Fruit fly (Drosophila melanogaster) whole organism, embryonic: ENCODE data around the gene Nsun5.

Source experiments
- Aef1 ChIP-seq: fragments of 200-800 bp; sonication (Bioruptor generic); IDR thresholded peaks from 3 replicates; pipeline ENCODE4 v1.3.6; 2022; ENCODE audit warnings: missing biosample characterization, missing genetic modification characterization
- Antp ChIP-seq: fragments of 200-800 bp; sonication (Bioruptor generic); optimal IDR thresholded peaks from 3 replicates; lab custom pipeline; 2016; ENCODE audit warnings: missing biosample characterization, missing genetic modification characterization
- Bgb ChIP-seq: fragments of 200-800 bp; sonication (Bioruptor generic); IDR thresholded peaks from 2 replicates; pipeline ENCODE4 v1.3.6; 2022; ENCODE audit warnings: missing biosample characterization, missing genetic modification characterization; ENCODE audit not compliant: partially characterized antibody
- BtbVII ChIP-seq: fragments of 200-800 bp; sonication (Bioruptor generic); optimal IDR thresholded peaks from 3 replicates; lab custom pipeline; 2017; ENCODE audit warnings: missing biosample characterization, mild to moderate bottlenecking, missing genetic modification characterization
- CG11085 ChIP-seq: fragments of 200-800 bp; sonication (Bioruptor generic); IDR thresholded peaks from 2 replicates; pipeline ENCODE4 v1.3.6; 2022; ENCODE audit warnings: missing biosample characterization, missing genetic modification characterization
- CG13287 ChIP-seq: fragments of 200-800 bp; sonication (Bioruptor generic); IDR thresholded peaks from 2 replicates; pipeline ENCODE4 v1.3.6; 2022; ENCODE audit warnings: missing biosample characterization, missing genetic modification characterization; ENCODE audit not compliant: partially characterized antibody
- CG13775 ChIP-seq: fragments of 200-800 bp; sonication (Bioruptor generic); optimal IDR thresholded peaks from 3 replicates; lab custom pipeline; 2017; ENCODE audit warnings: missing biosample characterization, mild to moderate bottlenecking, missing genetic modification characterization
- CG15073 ChIP-seq: fragments of 200-800 bp; sonication (Bioruptor generic); optimal IDR thresholded peaks from 2 replicates; lab custom pipeline; 2016; ENCODE audit warnings: missing biosample characterization, missing genetic modification characterization
- CG15696 ChIP-seq: fragments of 200-800 bp; sonication (Bioruptor generic); optimal IDR thresholded peaks from 2 replicates; lab custom pipeline; 2019; ENCODE audit warnings: missing biosample characterization, mild to moderate bottlenecking, missing genetic modification characterization, moderate library complexity
- CG1603 ChIP-seq: fragments of 200-800 bp; sonication (Bioruptor generic); optimal IDR thresholded peaks from 2 replicates; lab custom pipeline; 2019; ENCODE audit warnings: missing biosample characterization, mild to moderate bottlenecking, missing genetic modification characterization, moderate library complexity
- CG1647 ChIP-seq: fragments of 200-800 bp; sonication (Bioruptor generic); optimal IDR thresholded peaks from 3 replicates; lab custom pipeline; 2016; ENCODE audit warnings: missing biosample characterization, missing genetic modification characterization
- CG17361 ChIP-seq: fragments of 200-800 bp; sonication (Bioruptor generic); IDR thresholded peaks from 3 replicates; pipeline ENCODE4 v1.3.6; 2022; ENCODE audit warnings: missing biosample characterization, missing genetic modification characterization
- CG17912 ChIP-seq: fragments of 200-800 bp; sonication (Bioruptor generic); optimal IDR thresholded peaks from 2 replicates; lab custom pipeline; 2018; ENCODE audit warnings: missing biosample characterization, mild to moderate bottlenecking, missing genetic modification characterization
- CG2199 ChIP-seq: fragments of 200-800 bp; sonication (Bioruptor generic); IDR thresholded peaks from 3 replicates; pipeline ENCODE4 v1.3.6; 2022; ENCODE audit warnings: missing biosample characterization, missing genetic modification characterization
- CG30403 ChIP-seq: fragments of 200-800 bp; sonication (Bioruptor generic); optimal IDR thresholded peaks from 3 replicates; lab custom pipeline; 2016; ENCODE audit warnings: missing biosample characterization, missing genetic modification characterization
- CG30431 ChIP-seq: fragments of 200-800 bp; sonication (Bioruptor generic); optimal IDR thresholded peaks from 2 replicates; lab custom pipeline; 2017; ENCODE audit warnings: missing biosample characterization, missing genetic modification characterization
- CG32532 ChIP-seq: fragments of 200-800 bp; sonication (Bioruptor generic); IDR thresholded peaks from 2 replicates; pipeline ENCODE4 v1.3.6; 2022; ENCODE audit warnings: missing biosample characterization, missing genetic modification characterization
- CG33557 ChIP-seq: fragments of 200-800 bp; sonication (Bioruptor generic); optimal IDR thresholded peaks from 2 replicates; lab custom pipeline; 2019; ENCODE audit warnings: missing biosample characterization, mild to moderate bottlenecking, missing genetic modification characterization, moderate library complexity
- CG34224 ChIP-seq: fragments of 200-800 bp; sonication (Bioruptor generic); IDR thresholded peaks from 3 replicates; pipeline ENCODE4 v1.3.6; 2022; ENCODE audit warnings: missing biosample characterization, missing genetic modification characterization; ENCODE audit not compliant: partially characterized antibody
- CG34422 ChIP-seq: fragments of 200-800 bp; sonication (Bioruptor generic); IDR thresholded peaks from 3 replicates; pipeline ENCODE4 v1.3.6; 2022; ENCODE audit warnings: missing biosample characterization, missing genetic modification characterization
- CG4424 ChIP-seq: fragments of 200-800 bp; sonication (Bioruptor generic); optimal IDR thresholded peaks from 3 replicates; lab custom pipeline; 2016; ENCODE audit warnings: missing biosample characterization, missing genetic modification characterization
- CG4730 ChIP-seq: fragments of 200-800 bp; sonication (Bioruptor generic); IDR thresholded peaks from 2 replicates; pipeline ENCODE4 v1.3.6; 2022; ENCODE audit warnings: missing biosample characterization, missing genetic modification characterization
- CG6683 ChIP-seq: fragments of 200-800 bp; sonication (Bioruptor generic); optimal IDR thresholded peaks from 2 replicates; lab custom pipeline; 2017; ENCODE audit warnings: missing biosample characterization, mild to moderate bottlenecking, missing genetic modification characterization, missing genetic modification reagents
- CG8944 ChIP-seq: fragments of 200-800 bp; sonication (Bioruptor generic); optimal IDR thresholded peaks from 3 replicates; lab custom pipeline; 2016; ENCODE audit warnings: missing biosample characterization, missing genetic modification characterization
- GATAe ChIP-seq: fragments of 200-800 bp; sonication (Bioruptor generic); conservative IDR thresholded peaks from 2 replicates; pipeline ENCODE4 v1.3.6; 2022; ENCODE audit warnings: missing biosample characterization, missing genetic modification characterization
- Mad ChIP-seq: fragments of 200-800 bp; sonication (Bioruptor generic); optimal IDR thresholded peaks from 2 replicates; lab custom pipeline; 2016; ENCODE audit warnings: missing biosample characterization, missing genetic modification characterization
- Max ChIP-seq: fragments of 200-800 bp; sonication (Bioruptor generic); optimal IDR thresholded peaks from 2 replicates; lab custom pipeline; 2016; ENCODE audit warnings: missing biosample characterization, mild to moderate bottlenecking, missing genetic modification characterization
- Ptx1 ChIP-seq: fragments of 200-800 bp; sonication (Bioruptor generic); IDR thresholded peaks from 2 replicates; pipeline ENCODE4 v1.3.6; 2022; ENCODE audit warnings: missing biosample characterization, missing genetic modification characterization
- Side ChIP-seq: fragments of 200-800 bp; sonication (Bioruptor generic); optimal IDR thresholded peaks from 2 replicates; lab custom pipeline; 2016; ENCODE audit warnings: missing biosample characterization, missing genetic modification characterization
- Usf ChIP-seq: fragments of 200-800 bp; sonication (Bioruptor generic); optimal IDR thresholded peaks from 2 replicates; lab custom pipeline; 2017; ENCODE audit warnings: missing genotype, missing biosample characterization, missing genetic modification characterization
- Xrp1 ChIP-seq: fragments of 200-800 bp; sonication (Bioruptor generic); IDR thresholded peaks from 2 replicates; pipeline ENCODE4 v1.3.6; 2022; ENCODE audit warnings: missing biosample characterization, missing genetic modification characterization
- abd-A ChIP-seq: fragments of 200-800 bp; sonication (Bioruptor generic); optimal IDR thresholded peaks from 3 replicates; lab custom pipeline; 2019; ENCODE audit warnings: missing biosample characterization, mild to moderate bottlenecking, missing genetic modification characterization, moderate library complexity
- az2 ChIP-seq: fragments of 200-800 bp; sonication (Bioruptor generic); optimal IDR thresholded peaks from 3 replicates; lab custom pipeline; 2016; ENCODE audit warnings: missing biosample characterization, missing genetic modification characterization
- bcd ChIP-seq: fragments of 200-800 bp; sonication (Bioruptor generic); optimal IDR thresholded peaks from 2 replicates; lab custom pipeline; 2017; ENCODE audit warnings: missing biosample characterization, mild to moderate bottlenecking, missing genetic modification characterization
- cato ChIP-seq: fragments of 200-800 bp; sonication (Bioruptor generic); optimal IDR thresholded peaks from 2 replicates; lab custom pipeline; 2016; ENCODE audit warnings: missing biosample characterization, missing genetic modification characterization, borderline replicate concordance
- exex ChIP-seq: fragments of 200-800 bp; sonication (Bioruptor generic); optimal IDR thresholded peaks from 4 replicates; lab custom pipeline; 2018; ENCODE audit warnings: missing biosample characterization, mild to moderate bottlenecking, missing genetic modification characterization, moderate library complexity
- gfzf ChIP-seq: fragments of 200-800 bp; sonication (Bioruptor generic); optimal IDR thresholded peaks from 2 replicates; lab custom pipeline; 2016; ENCODE audit warnings: missing biosample characterization, mild to moderate bottlenecking, missing genetic modification characterization, moderate library complexity
- hth ChIP-seq: fragments of >200 bp; optimal IDR thresholded peaks from 2 replicates; lab custom pipeline; 2017; ENCODE audit warnings: inconsistent platforms
- kni ChIP-seq: fragments of 200-800 bp; sonication (Bioruptor generic); optimal IDR thresholded peaks from 3 replicates; lab custom pipeline; 2017; ENCODE audit warnings: mild to moderate bottlenecking, missing biosample characterization, missing genetic modification reagents, missing genetic modification characterization
- knrl ChIP-seq: fragments of 200-800 bp; sonication (Bioruptor generic); IDR thresholded peaks from 3 replicates; pipeline ENCODE4 v1.3.6; 2022; ENCODE audit warnings: missing biosample characterization, missing genetic modification characterization; ENCODE audit not compliant: partially characterized antibody
- lbe ChIP-seq: fragments of 200-800 bp; sonication (Bioruptor generic); optimal IDR thresholded peaks from 2 replicates; lab custom pipeline; 2016; ENCODE audit warnings: missing biosample characterization, mild to moderate bottlenecking, missing genetic modification characterization
- lilli ChIP-seq: fragments of 200-800 bp; sonication (Bioruptor generic); optimal IDR thresholded peaks from 3 replicates; lab custom pipeline; 2016; ENCODE audit warnings: missing biosample characterization, missing genetic modification characterization
- run ChIP-seq: fragments of 200-800 bp; sonication (Bioruptor generic); optimal IDR thresholded peaks from 3 replicates; lab custom pipeline; 2018; ENCODE audit warnings: missing biosample characterization, mild to moderate bottlenecking, missing genetic modification characterization
- shn ChIP-seq: fragments of 200-800 bp; sonication (Bioruptor generic); optimal IDR thresholded peaks from 3 replicates; lab custom pipeline; 2016; ENCODE audit warnings: missing biosample characterization, missing genetic modification characterization
- sima ChIP-seq: fragments of 200-800 bp; sonication (Bioruptor generic); optimal IDR thresholded peaks from 2 replicates; lab custom pipeline; 2016; ENCODE audit warnings: missing biosample characterization, missing genetic modification characterization
- so ChIP-seq: fragments of 200-800 bp; sonication (Bioruptor generic); IDR thresholded peaks from 3 replicates; pipeline ENCODE4 v1.3.6; 2022; ENCODE audit warnings: missing biosample characterization, missing genetic modification characterization
- stwl ChIP-seq: fragments of 200-800 bp; sonication (Bioruptor generic); optimal IDR thresholded peaks from 3 replicates; lab custom pipeline; 2018; ENCODE audit warnings: missing biosample characterization, mild to moderate bottlenecking, missing genetic modification characterization, moderate library complexity
- tll ChIP-seq, 2 experiments: fragments of 200-800 bp in 1 of 2; fragments of >200 bp in 1 of 2; sonication (Bioruptor generic) in 1 of 2; optimal IDR thresholded peaks; 2 replicates each; lab custom pipeline; 2017 to 2019; ENCODE audit warnings: missing biosample characterization in 2 of 2, missing genetic modification characterization in 2 of 2, mild to moderate bottlenecking in 1 of 2, moderate library complexity in 1 of 2
- ttk ChIP-seq: fragments of 200-800 bp; sonication (Bioruptor generic); IDR thresholded peaks from 2 replicates; pipeline ENCODE4 v2.1.2; 2022; ENCODE audit warnings: missing biosample characterization, missing genetic modification characterization
- twi ChIP-seq: fragments of 200-800 bp; optimal IDR thresholded peaks from 2 replicates; lab custom pipeline; 2019; ENCODE audit warnings: missing biosample characterization, mild to moderate bottlenecking, missing genetic modification characterization, moderate library complexity
- tx ChIP-seq: fragments of 200-800 bp; sonication (Bioruptor generic); optimal IDR thresholded peaks from 2 replicates; lab custom pipeline; 2016; ENCODE audit warnings: missing biosample characterization, missing genetic modification characterization

The Nsun5 gene

dm6 chr3R:19164873-19165456 is 2.9 kb upstream of the Nsun5 start (continued):
- TF ChIP-seq CG1603, result peak; percentile 15
- peak; percentile 22; the same call in 1 of the 3 replicates for TF ChIP-seq CG34422 (GFP tag; lab: Robert Waterston, UW)
- TF ChIP-seq CG33557 (GFP tag; lab: Kevin White, UChicago), result no peak
- TF ChIP-seq az2 (GFP tag; lab: Kevin White, UChicago), result peak; percentile 39
- TF ChIP-seq CG30431 (GFP tag; lab: Kevin White, UChicago), result no peak
- TF ChIP-seq sima, result no peak
- TF ChIP-seq run (tag; lab: Kevin White, UChicago), result no peak
- peak; percentile 58 for TF ChIP-seq Mad (GFP tag; lab: Kevin White, UChicago)
- TF ChIP-seq CG17361 (GFP tag; lab: Robert Waterston, UW), result peak; percentile 73
- TF ChIP-seq cato (GFP tag; lab: Kevin White, UChicago), result no peak
- peak; percentile 59 for TF ChIP-seq CG4424
- TF ChIP-seq CG13287 (GFP tag; lab: Robert Waterston, UW), result no peak
- peak; percentile 56 for TF ChIP-seq shn (GFP tag; lab: Kevin White, UChicago)
- TF ChIP-seq Bgb, result no peak
- peak; percentile 37 for TF ChIP-seq CG13775 (GFP tag; lab: Kevin White, UChicago)
- no peak for TF ChIP-seq CG17912 (GFP tag; lab: Kevin White, UChicago)
- no peak for TF ChIP-seq hth
- TF ChIP-seq Xrp1 (GFP tag; lab: Robert Waterston, UW), result peak; percentile 38; the same call in 1 of the 2 replicates
- peak; percentile 27; the same call in 1 of the 3 replicates for TF ChIP-seq so (GFP tag; lab: Robert Waterston, UW)
- no peak for TF ChIP-seq exex (tag; lab: Kevin White, UChicago)
- TF ChIP-seq ttk (GFP tag; lab: Robert Waterston, UW), result no peak; the same call in 1 of the 2 replicates
- peak; percentile 49 for TF ChIP-seq CG30403 (GFP tag; lab: Kevin White, UChicago)
- TF ChIP-seq twi, result no peak
- TF ChIP-seq CG1647 (GFP tag; lab: Kevin White, UChicago), result no peak
- TF ChIP-seq lilli (GFP tag; lab: Kevin White, UChicago), result peak; percentile 48
- no peak for TF ChIP-seq Side (GFP tag; lab: Kevin White, UChicago)
- TF ChIP-seq kni (GFP tag; lab: Kevin White, UChicago), result no peak
- TF ChIP-seq lbe (GFP tag; lab: Kevin White, UChicago), result no peak
- no peak for TF ChIP-seq CG15073
- no peak for TF ChIP-seq GATAe (GFP tag; lab: Robert Waterston, UW)
- TF ChIP-seq Ptx1 (GFP tag; lab: Robert Waterston, UW), result no peak
- TF ChIP-seq CG11085, result no peak
- no peak for TF ChIP-seq Antp (GFP tag; lab: Kevin White, UChicago)
- no peak for TF ChIP-seq gfzf (GFP tag; lab: Kevin White, UChicago)
- no peak for TF ChIP-seq CG8944 (GFP tag; lab: Kevin White, UChicago)
- TF ChIP-seq tll (GFP tag; optimal IDR thresholded peaks at IDR 0.05; lab: Kevin White, UChicago), result no peak
- TF ChIP-seq Aef1 (GFP tag; lab: Robert Waterston, UW), result no peak
- no peak for TF ChIP-seq abd-A (tag; lab: Kevin White, UChicago)
- TF ChIP-seq CG6683 (GFP tag; lab: Kevin White, UChicago), result no peak
- no peak for TF ChIP-seq CG34224 (GFP tag; lab: Robert Waterston, UW)
- TF ChIP-seq stwl (tag; lab: Kevin White, UChicago), result no peak
- peak; percentile 36 for TF ChIP-seq bcd (GFP tag; lab: Kevin White, UChicago)
- TF ChIP-seq Usf (GFP tag; lab: Kevin White, UChicago), result peak; percentile 24
- TF ChIP-seq tx (GFP tag; lab: Kevin White, UChicago), result peak; percentile 12
- no peak for TF ChIP-seq Max (GFP tag; lab: Kevin White, UChicago)
- TF ChIP-seq knrl (GFP tag; lab: Robert Waterston, UW), result no peak
- TF ChIP-seq CG32532 (GFP tag; lab: Robert Waterston, UW), result peak; percentile 54
- TF ChIP-seq CG15696 (tag; lab: Kevin White, UChicago), result no peak
- TF ChIP-seq BtbVII (GFP tag; lab: Kevin White, UChicago), result no peak
- TF ChIP-seq CG2199 (GFP tag; lab: Robert Waterston, UW), result no peak
- TF ChIP-seq CG4730 (GFP tag; lab: Robert Waterston, UW), result no peak
